Fruit fly (Drosophila melanogaster): Measurements from ENCODE around the gene js.

js gene

DNA sequence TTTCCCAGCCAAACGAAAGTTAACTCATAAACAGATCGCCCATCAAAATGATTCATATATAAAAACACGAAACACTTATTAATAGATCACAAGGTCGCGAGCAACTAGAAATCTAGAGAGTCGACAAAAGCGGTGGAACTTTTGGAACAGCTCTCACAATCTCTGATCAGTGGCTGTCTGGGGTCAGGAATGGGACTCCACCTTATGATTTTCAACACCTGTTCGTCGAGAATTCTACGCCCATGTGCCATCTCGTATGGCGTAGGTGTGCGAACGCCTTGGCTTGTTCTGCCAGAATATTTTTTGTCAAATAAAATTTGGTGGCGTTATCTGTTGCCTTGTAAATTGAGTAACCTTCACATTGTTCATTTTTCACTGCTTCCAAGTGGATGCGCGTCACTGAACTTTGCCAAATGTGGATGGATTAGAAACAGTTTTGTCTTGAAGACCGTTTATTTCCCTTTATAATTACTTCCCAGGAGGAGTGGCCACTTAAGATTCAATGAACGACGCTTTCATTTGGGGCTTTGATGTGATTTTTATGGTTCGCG, 12.6 kb downstream of the js start (continued):
- TF ChIP-seq Adf1 (GFP tag; IDR thresholded peaks at IDR 0.05) = peak; percentile 29; the same call in 1 of the 2 replicates
- TF ChIP-seq kay (GFP tag; optimal IDR thresholded peaks at IDR 0.05) = no peak
- TF ChIP-seq CG5180 (GFP tag; optimal IDR thresholded peaks at IDR 0.05) = no peak
- no peak for TF ChIP-seq CG9609 (GFP tag; optimal IDR thresholded peaks at IDR 0.05)
- no peak for TF ChIP-seq CG4404 (GFP tag; IDR thresholded peaks at IDR 0.05)
- TF ChIP-seq CG3407 (GFP tag; optimal IDR thresholded peaks at IDR 0.05) = no peak
- TF ChIP-seq sob (GFP tag; IDR thresholded peaks at IDR 0.05) = peak; percentile 63
- TF ChIP-seq CG4854 (GFP tag; optimal IDR thresholded peaks at IDR 0.05) = peak; percentile 18
- TF ChIP-seq Abd-B (GFP tag; optimal IDR thresholded peaks at IDR 0.05) = no peak
- TF ChIP-seq Tbp (GFP tag; optimal IDR thresholded peaks at IDR 0.05) = no peak
- no peak for TF ChIP-seq CG4617 (GFP tag; optimal IDR thresholded peaks at IDR 0.05; ENCODE audit: borderline replicate concordance)
- TF ChIP-seq bab2 (GFP tag; optimal IDR thresholded peaks at IDR 0.05) = no peak
- no peak for TF ChIP-seq ro (GFP tag; IDR thresholded peaks at IDR 0.05)
- TF ChIP-seq tna (GFP tag; IDR thresholded peaks at IDR 0.05; ENCODE audit: partially characterized antibody) = no peak
- TF ChIP-seq CG16863 (GFP tag; optimal IDR thresholded peaks at IDR 0.05) = no peak
- no peak for TF ChIP-seq CG4730 (GFP tag; IDR thresholded peaks at IDR 0.05)
- no peak for TF ChIP-seq repo (GFP tag; optimal IDR thresholded peaks at IDR 0.05)
- peak; percentile 67 for TF ChIP-seq Taf1 (GFP tag; IDR thresholded peaks at IDR 0.05)
- TF ChIP-seq ab (GFP tag; optimal IDR thresholded peaks at IDR 0.05) = no peak
- TF ChIP-seq Gug (GFP tag; IDR thresholded peaks at IDR 0.05) = peak; percentile 68; the same call in 2 of the 4 replicates
- 0 out of 2 replicates have a peak, but pooled peaks have one; percentile 13 for TF ChIP-seq seq (GFP tag; IDR thresholded peaks at IDR 0.05)
- TF ChIP-seq CG1233 (GFP tag; optimal IDR thresholded peaks at IDR 0.05) = peak; percentile 8
- no peak for TF ChIP-seq Sry-δ (GFP tag; optimal IDR thresholded peaks at IDR 0.05)
- TF ChIP-seq CG8924 (tag; optimal IDR thresholded peaks at IDR 0.05) = no peak
- TF ChIP-seq crc (GFP tag; optimal IDR thresholded peaks at IDR 0.05) = no peak
- TF ChIP-seq CG10565 (GFP tag; optimal IDR thresholded peaks at IDR 0.05) = no peak
- TF ChIP-seq CG8281 (tag; optimal IDR thresholded peaks at IDR 0.05) = no peak
- TF ChIP-seq ato (GFP tag; IDR thresholded peaks at IDR 0.05; ENCODE audit: partially characterized antibody) = no peak
- peak; percentile 40 to 48 for TF ChIP-seq dpn (GFP tag; optimal IDR thresholded peaks at IDR 0.05)
- no peak for TF ChIP-seq CG17612 (GFP tag; IDR thresholded peaks at IDR 0.05)
- no peak for TF ChIP-seq CG10654 (GFP tag; optimal IDR thresholded peaks at IDR 0.05)
- no peak for TF ChIP-seq CG30020 (tag; optimal IDR thresholded peaks at IDR 0.05)
- 0 out of 2 replicates have a peak, but pooled peaks have one; percentile 14 for TF ChIP-seq gsb (GFP tag; IDR thresholded peaks at IDR 0.05)
- peak; percentile 40 for TF ChIP-seq gem (tag; optimal IDR thresholded peaks at IDR 0.05)
- no peak for TF ChIP-seq peb (GFP tag; IDR thresholded peaks at IDR 0.05)
- TF ChIP-seq stwl (tag; optimal IDR thresholded peaks at IDR 0.05) = no peak
- TF ChIP-seq CG2889 (GFP tag; IDR thresholded peaks at IDR 0.05) = no peak
- TF ChIP-seq CG10209 (GFP tag; optimal IDR thresholded peaks at IDR 0.05) = no peak
- TF ChIP-seq Sin3A (optimal IDR thresholded peaks at IDR 0.05) = no peak
- TF ChIP-seq D (optimal IDR thresholded peaks at IDR 0.05) = no peak
- no peak for TF ChIP-seq D (GFP tag; optimal IDR thresholded peaks at IDR 0.05)
- peak; percentile 10 for TF ChIP-seq BtbVII (GFP tag; optimal IDR thresholded peaks at IDR 0.05)
- TF ChIP-seq Sry-β (GFP tag; optimal IDR thresholded peaks at IDR 0.05) = no peak
- TF ChIP-seq Six4 (GFP tag; optimal IDR thresholded peaks at IDR 0.05) = no peak
- peak; percentile 7 for TF ChIP-seq CG13775 (GFP tag; optimal IDR thresholded peaks at IDR 0.05)
- TF ChIP-seq Hand (GFP tag; optimal IDR thresholded peaks at IDR 0.05) = peak; percentile 47
- no peak for TF ChIP-seq Mes4 (GFP tag; optimal IDR thresholded peaks at IDR 0.05)
- TF ChIP-seq sens-2 (GFP tag; IDR thresholded peaks at IDR 0.05) = no peak
- peak; percentile 42; the same call in 1 of the 3 replicates for TF ChIP-seq Aef1 (GFP tag; IDR thresholded peaks at IDR 0.05)
- no peak for TF ChIP-seq zen2 (GFP tag; IDR thresholded peaks at IDR 0.05; ENCODE audit: partially characterized antibody)
- TF ChIP-seq E2f1 (GFP tag; IDR thresholded peaks at IDR 0.05) = no peak; the same call in 1 of the 2 replicates
- TF ChIP-seq rib (GFP tag; IDR thresholded peaks at IDR 0.05) = peak; percentile 77; the same call in 1 of the 2 replicates
